Worm (Caenorhabditis elegans) whole organism, L2 larva: ENCODE data around the gene Y71H10B.1.

Source experiments
- C34F6.9 ChIP-seq: fragments of 150-350 bp; optimal IDR thresholded peaks from 2 replicates; lab custom pipeline; 2014; ENCODE audit warnings: missing biosample characterization, missing genetic modification characterization
- R02D3.7 ChIP-seq: fragments of 150-350 bp; optimal IDR thresholded peaks from 2 replicates; lab custom pipeline; 2014; ENCODE audit warnings: missing biosample characterization, missing genetic modification characterization
- alr-1 ChIP-seq: fragments of 150-350 bp; optimal IDR thresholded peaks from 2 replicates; lab custom pipeline; 2014; ENCODE audit warnings: missing biosample characterization, missing genetic modification characterization
- ama-1 ChIP-seq: fragments of 150-350 bp; optimal IDR thresholded peaks from 2 replicates; lab custom pipeline; 2018; ENCODE audit warnings: inconsistent platforms
- blmp-1 ChIP-seq: sonication (generic microtip); optimal IDR thresholded peaks from 2 replicates; lab custom pipeline; 2017; ENCODE audit warnings: missing genetic modification characterization, mild to moderate bottlenecking, missing compliant biosample characterization, antibody characterized with exemption, moderate library complexity; ENCODE audit not compliant: insufficient read depth
- ceh-16 ChIP-seq: fragments of 150-350 bp; optimal IDR thresholded peaks from 2 replicates; lab custom pipeline; 2014; ENCODE audit warnings: missing biosample characterization, missing genetic modification characterization
- ceh-82 ChIP-seq: fragments of 150-350 bp; optimal IDR thresholded peaks from 2 replicates; lab custom pipeline; 2014; ENCODE audit warnings: missing biosample characterization, missing genetic modification characterization
- crh-2 ChIP-seq: sonication (generic microtip); optimal IDR thresholded peaks from 2 replicates; lab custom pipeline; 2017; ENCODE audit warnings: missing biosample characterization, missing genetic modification characterization
- dmd-4 ChIP-seq: sonication (generic microtip); optimal IDR thresholded peaks from 2 replicates; lab custom pipeline; 2017; ENCODE audit warnings: missing biosample characterization, missing genetic modification characterization
- elt-1 ChIP-seq: fragments of 150-350 bp; optimal IDR thresholded peaks from 2 replicates; lab custom pipeline; 2014; ENCODE audit warnings: missing biosample characterization, missing genetic modification characterization
- fos-1 ChIP-seq: fragments of 150-350 bp; optimal IDR thresholded peaks from 2 replicates; lab custom pipeline; 2014; ENCODE audit warnings: missing biosample characterization, missing genetic modification characterization
- gmeb-1 ChIP-seq: fragments of 150-350 bp; optimal IDR thresholded peaks from 2 replicates; lab custom pipeline; 2014; ENCODE audit warnings: missing biosample characterization, missing genetic modification characterization
- lin-11 ChIP-seq: fragments of 150-350 bp; sonication (generic microtip); optimal IDR thresholded peaks from 2 replicates; lab custom pipeline; 2014; ENCODE audit warnings: missing biosample characterization, missing genetic modification characterization, inconsistent platforms, mixed read lengths
- lin-13 ChIP-seq: fragments of 150-350 bp; optimal IDR thresholded peaks from 2 replicates; lab custom pipeline; 2014; ENCODE audit warnings: missing biosample characterization, missing genetic modification reagents, missing genetic modification characterization
- lin-39 ChIP-seq: fragments of 150-350 bp; optimal IDR thresholded peaks from 2 replicates; lab custom pipeline; 2014; ENCODE audit warnings: missing biosample characterization, missing genetic modification reagents, missing genetic modification characterization
- lsy-2 ChIP-seq, 2 experiments: fragments of 150-350 bp in 1 of 2; sonication (generic microtip) in 1 of 2; optimal IDR thresholded peaks; 2 replicates each; lab custom pipeline; 2014 to 2017; ENCODE audit warnings: missing biosample characterization in 2 of 2, missing genetic modification characterization in 2 of 2
- mab-5 ChIP-seq: fragments of 150-350 bp; optimal IDR thresholded peaks from 2 replicates; lab custom pipeline; 2014; ENCODE audit warnings: missing biosample characterization, missing genetic modification characterization
- mdl-1 ChIP-seq, 2 experiments: fragments of 150-350 bp in 1 of 2; sonication (generic microtip) in 1 of 2; optimal IDR thresholded peaks; 2 replicates each; lab custom pipeline; 2017; ENCODE audit warnings: missing biosample characterization in 2 of 2, missing genetic modification characterization in 2 of 2
- nhr-10 ChIP-seq: sonication (generic microtip); optimal IDR thresholded peaks from 2 replicates; lab custom pipeline; 2017; ENCODE audit warnings: missing biosample characterization, missing genetic modification characterization
- nhr-11 ChIP-seq: fragments of 150-350 bp; optimal IDR thresholded peaks from 2 replicates; lab custom pipeline; 2014; ENCODE audit warnings: missing biosample characterization, missing genetic modification characterization
- nhr-12 ChIP-seq: fragments of 150-350 bp; optimal IDR thresholded peaks from 2 replicates; lab custom pipeline; 2014; ENCODE audit warnings: missing biosample characterization, missing genetic modification characterization
- nhr-129 ChIP-seq: fragments of 150-350 bp; optimal IDR thresholded peaks from 2 replicates; lab custom pipeline; 2014; ENCODE audit warnings: missing biosample characterization, missing genetic modification characterization
- nhr-21 ChIP-seq: fragments of 150-350 bp; optimal IDR thresholded peaks from 2 replicates; lab custom pipeline; 2014; ENCODE audit warnings: missing biosample characterization, missing genetic modification characterization
- nhr-25 ChIP-seq: fragments of 150-350 bp; sonication (generic microtip); optimal IDR thresholded peaks from 3 replicates; lab custom pipeline; 2014; ENCODE audit warnings: missing biosample characterization, missing genetic modification characterization
- nhr-6 ChIP-seq: fragments of 150-350 bp; optimal IDR thresholded peaks from 2 replicates; lab custom pipeline; 2014; ENCODE audit warnings: missing biosample characterization, missing genetic modification characterization
- nhr-77 ChIP-seq: fragments of 150-350 bp; optimal IDR thresholded peaks from 2 replicates; lab custom pipeline; 2014; ENCODE audit warnings: missing biosample characterization, missing genetic modification characterization
- peb-1 ChIP-seq: fragments of 150-350 bp; optimal IDR thresholded peaks from 2 replicates; lab custom pipeline; 2014; ENCODE audit warnings: missing biosample characterization, missing genetic modification characterization
- skn-1 ChIP-seq: sonication (generic microtip); optimal IDR thresholded peaks from 2 replicates; lab custom pipeline; 2017; ENCODE audit warnings: missing biosample characterization, missing genetic modification characterization
- sma-9 ChIP-seq, 2 experiments: fragments of 150-350 bp in 1 of 2; sonication (generic microtip) in 1 of 2; optimal IDR thresholded peaks; 2 replicates each; lab custom pipeline; 2014 to 2016; ENCODE audit warnings: missing genetic modification characterization in 2 of 2, mild to moderate bottlenecking in 1 of 2, missing biosample characterization in 1 of 2, missing compliant biosample characterization in 1 of 2, missing genetic modification reagents in 1 of 2, moderate library complexity in 1 of 2
- snpc-4 ChIP-seq: fragments of 150-350 bp; optimal IDR thresholded peaks from 2 replicates; lab custom pipeline; 2014; ENCODE audit warnings: missing biosample characterization, missing genetic modification characterization
- unc-55 ChIP-seq: fragments of 150-350 bp; sonication (generic microtip); optimal IDR thresholded peaks from 3 replicates; lab custom pipeline; 2014; ENCODE audit warnings: missing biosample characterization, missing genetic modification reagents, missing genetic modification characterization
- unc-62 ChIP-seq: fragments of 150-350 bp; optimal IDR thresholded peaks from 2 replicates; lab custom pipeline; 2014; ENCODE audit warnings: missing biosample characterization, missing genetic modification reagents, missing genetic modification characterization
- zag-1 ChIP-seq: fragments of 150-350 bp; optimal IDR thresholded peaks from 2 replicates; lab custom pipeline; 2014; ENCODE audit warnings: missing biosample characterization, missing genetic modification characterization
- ztf-1 ChIP-seq: fragments of 200-800 bp; sonication (Bioruptor generic); conservative IDR thresholded peaks from 2 replicates; pipeline ENCODE4 v1.3.6; 2022; ENCODE audit warnings: missing genetic modification characterization, missing compliant biosample characterization
- ztf-11 ChIP-seq: sonication (generic microtip); optimal IDR thresholded peaks from 2 replicates; lab custom pipeline; 2017; ENCODE audit warnings: missing biosample characterization, missing genetic modification characterization

The Y71H10B.1 gene

DNA sequence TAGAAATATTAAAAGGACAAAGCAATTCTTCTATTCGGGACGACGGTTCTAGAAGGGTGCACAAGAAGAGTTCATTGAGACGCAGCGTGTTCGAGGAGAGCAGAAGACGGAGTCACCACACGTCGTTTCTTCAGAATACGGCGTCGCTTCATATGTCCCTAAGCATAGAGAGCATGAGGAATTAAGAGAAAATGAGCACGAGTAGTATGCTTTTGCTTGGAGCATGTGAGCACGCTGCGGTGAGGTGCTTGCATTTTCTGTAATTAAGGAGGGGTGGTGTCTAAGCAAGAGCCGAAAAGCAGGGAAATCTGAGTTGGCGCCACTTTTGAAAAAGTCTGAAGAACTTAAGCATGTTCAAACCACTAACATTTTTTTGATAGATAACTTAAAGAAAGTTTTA is 32.7 kb downstream of the Y71H10B.1 start, which contains the start of gene C14A11.5:
TSS of gene C14A11.5 (minus strand) at position 139 of the 400 bp plus-strand sequence.
- peak in 1 of 2 experiments; percentile 22 for TF ChIP-seq lsy-2 (tag; optimal IDR thresholded peaks at IDR 0.05; lab: Kevin White, UChicago)
- no peak for TF ChIP-seq elt-1 (tag; lab: Kevin White, UChicago)
- TF ChIP-seq nhr-129 (tag; lab: Kevin White, UChicago) = peak; percentile 32
- peak in 1 of 2 experiments; percentile 57 for TF ChIP-seq mdl-1 (tag; optimal IDR thresholded peaks at IDR 0.05; lab: Kevin White, UChicago)
- TF ChIP-seq zag-1 (tag; lab: Kevin White, UChicago) = no peak
- no peak for TF ChIP-seq ztf-1 (GFP tag; lab: Robert Waterston, UW)
- peak; percentile 61 for TF ChIP-seq lin-11 (tag; lab: Kevin White, UChicago)
- peak; percentile 56 for TF ChIP-seq C34F6.9 (tag; lab: Kevin White, UChicago)
- peak; percentile 49 for TF ChIP-seq unc-55 (GFP tag; lab: Kevin White, UChicago)
- TF ChIP-seq crh-2 (tag; lab: Kevin White, UChicago) = peak; percentile 26

DNA sequence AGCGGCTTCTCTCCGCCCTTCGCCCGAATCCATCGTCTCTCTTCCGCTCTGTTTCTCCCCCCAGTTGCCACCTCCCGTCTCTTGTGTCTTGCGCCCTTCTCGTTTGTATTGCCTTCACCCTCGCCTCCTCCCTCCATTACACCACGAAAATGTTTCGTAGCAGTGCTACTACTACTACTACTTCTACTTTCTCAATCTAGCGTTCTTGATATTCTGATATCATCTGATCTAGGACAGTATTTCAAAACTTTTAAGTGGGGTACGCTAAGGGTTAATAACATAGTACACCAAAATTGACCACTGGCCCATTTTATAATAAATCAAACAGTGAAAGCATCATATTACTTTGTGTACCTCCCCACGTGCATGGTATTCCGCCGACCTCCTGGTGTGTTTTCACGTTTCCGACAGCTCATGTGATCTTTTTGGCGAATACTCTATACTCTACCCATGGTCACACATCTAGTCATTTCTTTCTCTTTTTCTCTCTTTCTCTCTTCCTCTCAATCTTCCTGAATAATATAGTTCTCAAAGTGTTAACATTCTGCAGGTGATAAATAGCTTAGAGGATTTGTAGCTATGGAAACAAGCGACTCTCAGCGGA is 37.4 kb downstream of the Y71H10B.1 start, which contains the start of gene C14A11.2:
TSS of gene C14A11.2 (plus strand) at position 551 of the 604 bp plus-strand sequence.
- peak; percentile 13 for TF ChIP-seq sma-9 (GFP tag; optimal IDR thresholded peaks at IDR 0.05; lab: Kevin White, UChicago)
- TF ChIP-seq sma-9 (tag; optimal IDR thresholded peaks at IDR 0.05; lab: Kevin White, UChicago) = no peak
- TF ChIP-seq fos-1 = no peak
- no peak for TF ChIP-seq alr-1 (tag; lab: Kevin White, UChicago)
- peak; percentile 56 for TF ChIP-seq C34F6.9 (tag; lab: Kevin White, UChicago)
- peak; percentile 93 for TF ChIP-seq nhr-129 (tag; lab: Kevin White, UChicago)
- peak; percentile 42 for TF ChIP-seq nhr-25 (tag; lab: Kevin White, UChicago)
- TF ChIP-seq lsy-2 (tag; optimal IDR thresholded peaks at IDR 0.05; lab: Kevin White, UChicago) = peak in 1 of 2 experiments; percentile 11

DNA sequence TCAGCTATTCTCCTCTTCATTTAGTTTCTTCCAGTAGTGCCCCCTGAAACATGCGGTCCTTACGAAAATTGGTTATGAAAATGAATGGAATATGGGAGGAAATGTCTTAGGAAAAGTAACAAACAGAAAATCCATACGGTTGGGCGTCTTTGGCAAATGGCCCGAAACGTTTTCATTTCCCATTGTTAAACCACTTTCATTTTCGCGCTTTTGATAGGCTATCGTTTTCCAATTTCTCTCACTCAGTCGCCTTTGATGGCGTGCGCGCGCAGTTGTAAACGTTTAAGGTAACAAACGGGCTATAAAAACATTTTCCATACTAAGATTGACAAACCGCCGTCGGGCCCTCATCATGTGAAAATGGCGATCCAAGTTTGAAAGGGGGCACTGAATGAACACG is 45.0 kb downstream of the Y71H10B.1 start:
- TF ChIP-seq R02D3.7 = no peak
- TF ChIP-seq lin-13 (GFP tag; lab: Kevin White, UChicago) = no peak
- no peak for TF ChIP-seq nhr-10 (tag; lab: Kevin White, UChicago)
- no peak for TF ChIP-seq blmp-1 (tag; lab: Kevin White, UChicago)
- no peak for TF ChIP-seq nhr-11 (tag; lab: Kevin White, UChicago)
- TF ChIP-seq nhr-25 (tag; lab: Kevin White, UChicago) = no peak
- TF ChIP-seq unc-62 (GFP tag; lab: Kevin White, UChicago) = no peak
- TF ChIP-seq snpc-4 (tag; lab: Kevin White, UChicago) = no peak
- no peak for TF ChIP-seq skn-1 (tag; lab: Kevin White, UChicago)
- no peak for TF ChIP-seq unc-55 (GFP tag; lab: Kevin White, UChicago)
- TF ChIP-seq nhr-6 (tag; lab: Kevin White, UChicago) = no peak
- TF ChIP-seq dmd-4 = no peak
- TF ChIP-seq lin-39 = no peak
- no peak for TF ChIP-seq ceh-16
- TF ChIP-seq mab-5 = no peak
- TF ChIP-seq peb-1 (tag; lab: Kevin White, UChicago) = no peak
- TF ChIP-seq gmeb-1 (tag; lab: Kevin White, UChicago) = no peak
- TF ChIP-seq ztf-11 (tag; lab: Kevin White, UChicago) = no peak
- no peak for TF ChIP-seq ama-1 (lab: Kevin White, UChicago)
- no peak for TF ChIP-seq ceh-82 (tag; lab: Kevin White, UChicago)
- TF ChIP-seq, all 48 proteins: peak for 0

DNA sequence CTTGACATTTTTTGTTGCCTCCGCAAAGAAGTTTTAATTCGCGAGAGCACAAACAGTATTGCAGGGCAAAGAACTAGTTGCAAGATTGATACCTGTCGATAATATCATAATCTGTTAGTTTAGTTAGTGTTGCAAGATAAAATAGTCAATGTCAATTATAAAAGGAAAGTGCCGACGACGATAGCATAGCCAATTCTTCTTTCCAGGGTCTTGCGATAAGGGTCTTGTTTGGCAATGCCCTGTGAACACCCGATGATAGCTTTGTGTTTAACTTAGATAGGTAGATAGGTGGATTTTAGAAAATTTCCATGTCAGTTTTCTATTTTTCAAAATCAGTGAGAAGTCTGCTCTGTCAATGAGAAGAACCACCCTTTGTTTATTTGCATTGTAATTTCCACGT is 45.8 kb downstream of the Y71H10B.1 start:
- TF ChIP-seq nhr-21 (tag; lab: Kevin White, UChicago) (no peak), ama-1 (lab: Kevin White, UChicago) (no peak), nhr-77 (tag; lab: Kevin White, UChicago) (no peak), nhr-12 (no peak)
